Worm (Caenorhabditis elegans): ENCODE results near the gene F55G11.1.

ce11 chrIV:12989355-12989754 lies 43.0 kb upstream of the F55G11.1 start, which contains the start of gene K10D11.6:
- TF ChIP-seq elt-2 (tag; optimal IDR thresholded peaks at IDR 0.05) (no peak), ama-1 (optimal IDR thresholded peaks at IDR 0.05) (no peak), ceh-18 (tag; optimal IDR thresholded peaks at IDR 0.05) (no peak), pha-4 (tag; optimal IDR thresholded peaks at IDR 0.05) (no peak), ceh-45 (GFP tag; IDR thresholded peaks at IDR 0.05) (no peak), hlh-13 (GFP tag; optimal IDR thresholded peaks at IDR 0.05) (no peak), ceh-48 (tag; optimal IDR thresholded peaks at IDR 0.05) (no peak), T23F11.4 (GFP tag; optimal IDR thresholded peaks at IDR 0.05) (no peak), odd-2 (tag; optimal IDR thresholded peaks at IDR 0.05) (no peak), unc-42 (tag; optimal IDR thresholded peaks at IDR 0.05) (no peak)

Measured in whole organism, late embryonic.